Worm (Caenorhabditis elegans) whole organism, L3 larva: ENCODE measurements around the gene lgc-49.

Experiments used
- ZK546.5 ChIP-seq: sonication (generic microtip); optimal IDR thresholded peaks from 2 replicates; lab custom pipeline; 2017; ENCODE audit warnings: missing biosample characterization, missing genetic modification characterization
- ceh-16 ChIP-seq: sonication (generic microtip); optimal IDR thresholded peaks from 2 replicates; lab custom pipeline; 2017; ENCODE audit warnings: missing biosample characterization, missing genetic modification characterization
- ceh-9 ChIP-seq: sonication (generic microtip); optimal IDR thresholded peaks from 2 replicates; lab custom pipeline; 2018; ENCODE audit warnings: missing biosample characterization, missing genetic modification characterization
- elt-1 ChIP-seq: fragments of 150-350 bp; optimal IDR thresholded peaks from 2 replicates; lab custom pipeline; 2014; ENCODE audit warnings: missing biosample characterization, missing genetic modification characterization
- hmg-11 ChIP-seq: sonication (generic microtip); optimal IDR thresholded peaks from 2 replicates; lab custom pipeline; 2016; ENCODE audit warnings: missing genetic modification characterization, missing compliant biosample characterization
- jun-1 ChIP-seq: fragments of 150-350 bp; optimal IDR thresholded peaks from 2 replicates; lab custom pipeline; 2014; ENCODE audit warnings: missing biosample characterization, missing genetic modification reagents, missing genetic modification characterization
- lin-15B ChIP-seq: fragments of 150-350 bp; optimal IDR thresholded peaks from 2 replicates; lab custom pipeline; 2014; ENCODE audit warnings: missing biosample characterization, missing genetic modification characterization
- lin-39 ChIP-seq: fragments of 150-350 bp; optimal IDR thresholded peaks from 2 replicates; lab custom pipeline; 2018; ENCODE audit warnings: missing biosample characterization, missing genetic modification reagents, missing genetic modification characterization
- mml-1 ChIP-seq: fragments of 150-350 bp; sonication (generic microtip); optimal IDR thresholded peaks from 3 replicates; lab custom pipeline; 2014; ENCODE audit warnings: missing biosample characterization, missing genetic modification characterization
- nfya-1 ChIP-seq: sonication (generic microtip); optimal IDR thresholded peaks from 2 replicates; lab custom pipeline; 2017; ENCODE audit warnings: missing genetic modification characterization, mild to moderate bottlenecking, missing compliant biosample characterization, antibody characterized with exemption, moderate library complexity; ENCODE audit not compliant: insufficient read depth
- nhr-237 ChIP-seq: fragments of 150-350 bp; optimal IDR thresholded peaks from 2 replicates; lab custom pipeline; 2014; ENCODE audit warnings: missing biosample characterization, missing genetic modification characterization
- nhr-25 ChIP-seq: sonication (generic microtip); optimal IDR thresholded peaks from 2 replicates; lab custom pipeline; 2017; ENCODE audit warnings: missing biosample characterization, missing genetic modification characterization
- nhr-43 ChIP-seq: sonication (generic microtip); optimal IDR thresholded peaks from 2 replicates; lab custom pipeline; 2016; ENCODE audit warnings: mild to moderate bottlenecking, missing genetic modification characterization, missing compliant biosample characterization; ENCODE audit not compliant: poor library complexity, severe bottlenecking
- snpc-4 ChIP-seq: fragments of 150-350 bp; optimal IDR thresholded peaks from 2 replicates; lab custom pipeline; 2014; ENCODE audit warnings: missing biosample characterization, missing genetic modification characterization
- ztf-4 ChIP-seq: fragments of 150-350 bp; optimal IDR thresholded peaks from 2 replicates; lab custom pipeline; 2014; ENCODE audit warnings: missing biosample characterization, missing genetic modification characterization

Gene lgc-49

DNA sequence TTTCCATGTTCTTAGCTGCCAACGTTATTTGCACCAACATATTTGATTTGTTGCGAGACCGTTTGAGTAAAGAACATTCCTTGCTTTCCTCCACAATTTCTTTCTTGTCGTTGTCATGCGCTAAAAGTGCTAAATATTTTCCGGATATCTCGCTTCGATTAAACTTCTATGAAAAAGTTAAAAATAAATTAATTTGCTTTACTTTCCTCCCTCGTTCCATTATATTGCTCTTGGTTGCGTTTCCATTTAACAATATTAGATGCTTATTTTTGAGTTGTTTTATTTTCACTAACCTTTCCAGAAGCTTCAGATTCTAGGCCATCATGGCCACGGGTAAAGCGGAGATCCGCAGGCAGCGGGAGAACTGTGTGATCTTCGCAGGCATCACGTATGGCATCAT is 50.5 kb downstream of the lgc-49 start, which contains the start of gene pgap-1:
pgap-1 (plus strand) TSS at position 301 of the 400 bp plus-strand sequence.
- TF ChIP-seq hmg-11 (tag; lab: Kevin White, UChicago) (no peak), ceh-9 (tag; lab: Kevin White, UChicago) (no peak), nhr-237 (no peak), snpc-4 (no peak), elt-1 (no peak), lin-15B (tag; lab: Kevin White, UChicago) (no peak), lin-39 (tag; lab: Kevin White, UChicago) (no peak), ceh-16 (tag; lab: Kevin White, UChicago) (no peak), nfya-1 (no peak), nhr-25 (no peak), ZK546.5 (tag; lab: Kevin White, UChicago) (no peak), ztf-4 (tag; lab: Kevin White, UChicago) (no peak), mml-1 (tag; lab: Kevin White, UChicago) (no peak), nhr-43 (tag; lab: Kevin White, UChicago) (no peak), jun-1 (tag; lab: Kevin White, UChicago) (no peak)
